Fruit fly (Drosophila melanogaster) whole organism, embryonic: ENCODE results near the gene Hap40.

ENCODE experiments used
- CG10366 ChIP-seq: fragments of 200-800 bp; sonication (Bioruptor generic); IDR thresholded peaks from 2 replicates; pipeline ENCODE4 v1.3.6; 2022; ENCODE audit warnings: missing biosample characterization, missing genetic modification characterization
- CG10565 ChIP-seq: fragments of 200-800 bp; sonication (Bioruptor generic); optimal IDR thresholded peaks from 3 replicates; lab custom pipeline; 2016; ENCODE audit warnings: missing biosample characterization, mild to moderate bottlenecking, missing genetic modification characterization
- CG12659 ChIP-seq: fragments of 200-800 bp; sonication (Bioruptor generic); optimal IDR thresholded peaks from 3 replicates; lab custom pipeline; 2017; ENCODE audit warnings: mild to moderate bottlenecking, missing biosample characterization, missing genetic modification reagents, missing genetic modification characterization
- CG12744 ChIP-seq: fragments of 200-800 bp; sonication (Bioruptor generic); optimal IDR thresholded peaks from 2 replicates; lab custom pipeline; 2016; ENCODE audit warnings: missing biosample characterization, missing genetic modification characterization
- CG13775 ChIP-seq: fragments of 200-800 bp; sonication (Bioruptor generic); optimal IDR thresholded peaks from 3 replicates; lab custom pipeline; 2017; ENCODE audit warnings: missing biosample characterization, mild to moderate bottlenecking, missing genetic modification characterization
- CG15011 ChIP-seq: fragments of 200-800 bp; sonication (Bioruptor generic); optimal IDR thresholded peaks from 3 replicates; lab custom pipeline; 2018; ENCODE audit warnings: missing biosample characterization, mild to moderate bottlenecking, missing genetic modification characterization
- CG1647 ChIP-seq: fragments of 200-800 bp; sonication (Bioruptor generic); optimal IDR thresholded peaks from 3 replicates; lab custom pipeline; 2016; ENCODE audit warnings: missing biosample characterization, missing genetic modification characterization
- CG16813 ChIP-seq: fragments of 200-800 bp; sonication (Bioruptor generic); IDR thresholded peaks from 3 replicates; pipeline ENCODE4 v1.3.6; 2022; ENCODE audit warnings: missing biosample characterization, missing genetic modification characterization; ENCODE audit not compliant: partially characterized antibody
- CG18011 ChIP-seq: fragments of 200-800 bp; sonication (Bioruptor generic); optimal IDR thresholded peaks from 2 replicates; lab custom pipeline; 2017; ENCODE audit warnings: missing biosample characterization, missing genetic modification characterization, mild to moderate bottlenecking, moderate library complexity, missing genotype
- CG2678 ChIP-seq: fragments of 200-800 bp; sonication (Bioruptor generic); optimal IDR thresholded peaks from 3 replicates; lab custom pipeline; 2019; ENCODE audit warnings: missing biosample characterization, mild to moderate bottlenecking, missing genetic modification characterization, moderate library complexity
- CG30403 ChIP-seq: fragments of 200-800 bp; sonication (Bioruptor generic); optimal IDR thresholded peaks from 3 replicates; lab custom pipeline; 2016; ENCODE audit warnings: missing biosample characterization, missing genetic modification characterization
- CG31365 ChIP-seq: fragments of 200-800 bp; sonication (Bioruptor generic); optimal IDR thresholded peaks from 2 replicates; lab custom pipeline; 2018; ENCODE audit warnings: missing biosample characterization, mild to moderate bottlenecking, missing genetic modification characterization
- CG32767 ChIP-seq: fragments of 200-800 bp; sonication (Bioruptor generic); IDR thresholded peaks from 2 replicates; pipeline ENCODE4 v1.3.6; 2022; ENCODE audit warnings: missing biosample characterization, missing genetic modification characterization
- CG32772 ChIP-seq: fragments of 200-800 bp; sonication (Bioruptor generic); IDR thresholded peaks from 2 replicates; pipeline ENCODE4 v1.3.6; 2022; ENCODE audit warnings: missing biosample characterization, missing genetic modification characterization
- CG5245 ChIP-seq: fragments of 200-800 bp; sonication (Bioruptor generic); optimal IDR thresholded peaks from 3 replicates; lab custom pipeline; 2016; ENCODE audit warnings: missing biosample characterization, missing genetic modification characterization
- CG6689 ChIP-seq: fragments of 200-800 bp; sonication (Bioruptor generic); IDR thresholded peaks from 2 replicates; pipeline ENCODE4 v1.3.6; 2022; ENCODE audit warnings: missing biosample characterization, missing genetic modification characterization
- CG7745 ChIP-seq: fragments of 200-800 bp; sonication (Bioruptor generic); optimal IDR thresholded peaks from 2 replicates; lab custom pipeline; 2018; ENCODE audit warnings: missing biosample characterization, mild to moderate bottlenecking, missing genetic modification characterization, moderate library complexity
- CG8290 ChIP-seq, 3 experiments: fragments of 200-800 bp; sonication (Bioruptor generic); optimal IDR thresholded peaks; 2 replicates each; lab custom pipeline; 2016 to 2019; ENCODE audit warnings: missing biosample characterization in 3 of 3, missing genetic modification characterization in 3 of 3, mild to moderate bottlenecking in 2 of 3, moderate library complexity in 1 of 3
- CG8359 ChIP-seq: fragments of 200-800 bp; sonication (Bioruptor generic); optimal IDR thresholded peaks from 2 replicates; lab custom pipeline; 2017; ENCODE audit warnings: missing biosample characterization, mild to moderate bottlenecking, missing genetic modification characterization, borderline replicate concordance
- CG9215 ChIP-seq: fragments of 200-800 bp; sonication (Bioruptor generic); IDR thresholded peaks from 2 replicates; pipeline ENCODE4 v1.3.6; 2022; ENCODE audit warnings: missing biosample characterization, missing genetic modification characterization
- CHES-1-like ChIP-seq: fragments of 200-800 bp; sonication (Bioruptor generic); optimal IDR thresholded peaks from 2 replicates; lab custom pipeline; 2016; ENCODE audit warnings: missing biosample characterization, missing genetic modification characterization
- Dip3 ChIP-seq: fragments of 200-800 bp; sonication (Bioruptor generic); optimal IDR thresholded peaks from 3 replicates; lab custom pipeline; 2016; ENCODE audit warnings: missing biosample characterization, missing genetic modification characterization
- Doc3 ChIP-seq: fragments of 200-800 bp; sonication (Bioruptor generic); IDR thresholded peaks from 3 replicates; pipeline ENCODE4 v1.3.6; 2022; ENCODE audit warnings: missing biosample characterization, missing genetic modification characterization; ENCODE audit not compliant: partially characterized antibody
- E2f1 ChIP-seq: fragments of 200-800 bp; sonication (Bioruptor generic); IDR thresholded peaks from 2 replicates; pipeline ENCODE4 v1.3.6; 2022; ENCODE audit warnings: missing biosample characterization, missing genetic modification characterization
- Hand ChIP-seq: fragments of 200-800 bp; sonication (Bioruptor generic); optimal IDR thresholded peaks from 2 replicates; lab custom pipeline; 2017; ENCODE audit warnings: mild to moderate bottlenecking, missing biosample characterization, missing genetic modification reagents, missing genetic modification characterization
- Hsf ChIP-seq: fragments of 200-800 bp; sonication (Bioruptor generic); optimal IDR thresholded peaks from 3 replicates; lab custom pipeline; 2016; ENCODE audit warnings: missing biosample characterization, missing genetic modification characterization
- Mad ChIP-seq: fragments of 200-800 bp; sonication (Bioruptor generic); optimal IDR thresholded peaks from 2 replicates; lab custom pipeline; 2016; ENCODE audit warnings: missing biosample characterization, missing genetic modification characterization
- Med ChIP-seq: fragments of 200-800 bp; sonication (Bioruptor generic); peaks from one replicate; lab custom pipeline; 2016; ENCODE audit warnings: missing biosample characterization, missing genetic modification characterization, mild to moderate bottlenecking, inconsistent platforms, moderate library complexity
- Mrtf ChIP-seq: fragments of 200-800 bp; sonication (Bioruptor generic); IDR thresholded peaks from 3 replicates; pipeline ENCODE4 v1.3.6; 2022; ENCODE audit warnings: missing biosample characterization, missing genetic modification characterization
- Neu2 ChIP-seq: fragments of 200-800 bp; sonication (Bioruptor generic); optimal IDR thresholded peaks from 3 replicates; lab custom pipeline; 2016; ENCODE audit warnings: missing biosample characterization, missing genetic modification characterization, borderline replicate concordance
- Side ChIP-seq: fragments of 200-800 bp; sonication (Bioruptor generic); optimal IDR thresholded peaks from 2 replicates; lab custom pipeline; 2016; ENCODE audit warnings: missing biosample characterization, missing genetic modification characterization
- Sox100B ChIP-seq: fragments of 200-800 bp; sonication (Bioruptor generic); optimal IDR thresholded peaks from 3 replicates; lab custom pipeline; 2018; ENCODE audit warnings: missing biosample characterization, mild to moderate bottlenecking, missing genetic modification characterization
- ash1 ChIP-seq: fragments of 200-800 bp; sonication (Bioruptor generic); optimal IDR thresholded peaks from 2 replicates; lab custom pipeline; 2018; ENCODE audit warnings: missing biosample characterization, mild to moderate bottlenecking, missing genetic modification characterization
- br ChIP-seq: fragments of >200 bp; optimal IDR thresholded peaks from 2 replicates; lab custom pipeline; 2017
- cas ChIP-seq: fragments of 200-800 bp; sonication (Bioruptor generic); IDR thresholded peaks from 2 replicates; pipeline ENCODE4 v1.3.6; 2022; ENCODE audit warnings: missing biosample characterization, missing genetic modification characterization
- dysf ChIP-seq: fragments of 200-800 bp; sonication (Bioruptor generic); IDR thresholded peaks from 3 replicates; pipeline ENCODE4 v1.3.6; 2022; ENCODE audit warnings: missing biosample characterization, missing genetic modification characterization
- hb ChIP-seq: fragments of 200-800 bp; sonication (Bioruptor generic); IDR thresholded peaks from 3 replicates; pipeline ENCODE4 v1.3.6; 2022; ENCODE audit warnings: missing biosample characterization, missing genetic modification characterization; ENCODE audit not compliant: partially characterized antibody
- hkb ChIP-seq, 2 experiments: fragments of 200-800 bp in 1 of 2; fragments of >200 bp in 1 of 2; sonication (Bioruptor generic) in 1 of 2; IDR thresholded peaks in 1 of 2; optimal IDR thresholded peaks in 1 of 2; 2 replicates each; pipeline versions ENCODE4 v1.3.6 to Lab custom; 2017 to 2022; ENCODE audit warnings: missing biosample characterization in 1 of 2, missing genetic modification characterization in 1 of 2
- lab ChIP-seq: fragments of 200-800 bp; sonication (Bioruptor generic); optimal IDR thresholded peaks from 3 replicates; lab custom pipeline; 2017; ENCODE audit warnings: missing biosample characterization, missing genetic modification characterization, mild to moderate bottlenecking, moderate library complexity, missing genetic modification reagents
- lmd ChIP-seq: fragments of 200-800 bp; sonication (Bioruptor generic); IDR thresholded peaks from 2 replicates; pipeline ENCODE4 v1.3.6; 2022; ENCODE audit warnings: missing biosample characterization, missing genetic modification characterization
- lola ChIP-seq, 3 experiments: fragments of >200 bp in 2 of 3; fragments of 200-800 bp in 1 of 3; sonication (Bioruptor generic) in 1 of 3; optimal IDR thresholded peaks; 2 replicates each; lab custom pipeline; 2017 to 2019; ENCODE audit warnings: missing biosample characterization in 3 of 3, missing genetic modification characterization in 3 of 3, mild to moderate bottlenecking in 1 of 3, moderate library complexity in 1 of 3
- luna ChIP-seq: fragments of 200-800 bp; sonication (Bioruptor generic); optimal IDR thresholded peaks from 2 replicates; lab custom pipeline; 2016; ENCODE audit warnings: missing biosample characterization, missing genetic modification characterization
- nom ChIP-seq: fragments of 200-800 bp; sonication (Bioruptor generic); optimal IDR thresholded peaks from 2 replicates; lab custom pipeline; 2017; ENCODE audit warnings: missing biosample characterization, missing genetic modification characterization, mild to moderate bottlenecking, moderate library complexity, missing genetic modification reagents
- pum ChIP-seq: fragments of 200-800 bp; sonication (Bioruptor generic); optimal IDR thresholded peaks from 2 replicates; lab custom pipeline; 2016; ENCODE audit warnings: missing biosample characterization, missing genetic modification characterization
- pzg ChIP-seq: fragments of 200-800 bp; sonication (Bioruptor generic); optimal IDR thresholded peaks from 3 replicates; lab custom pipeline; 2018; ENCODE audit warnings: missing biosample characterization, mild to moderate bottlenecking, missing genetic modification characterization, moderate library complexity
- scrt ChIP-seq: fragments of 200-800 bp; sonication (Bioruptor generic); optimal IDR thresholded peaks from 2 replicates; lab custom pipeline; 2018; ENCODE audit warnings: missing biosample characterization, mild to moderate bottlenecking, missing genetic modification characterization, moderate library complexity
- shn ChIP-seq: fragments of 200-800 bp; sonication (Bioruptor generic); optimal IDR thresholded peaks from 3 replicates; lab custom pipeline; 2016; ENCODE audit warnings: missing biosample characterization, missing genetic modification characterization
- zfh1 ChIP-seq: fragments of 200-800 bp; sonication (Bioruptor generic); IDR thresholded peaks from 3 replicates; pipeline ENCODE4 v1.3.6; 2022; ENCODE audit warnings: missing biosample characterization, missing genetic modification characterization

Hap40 gene

DNA sequence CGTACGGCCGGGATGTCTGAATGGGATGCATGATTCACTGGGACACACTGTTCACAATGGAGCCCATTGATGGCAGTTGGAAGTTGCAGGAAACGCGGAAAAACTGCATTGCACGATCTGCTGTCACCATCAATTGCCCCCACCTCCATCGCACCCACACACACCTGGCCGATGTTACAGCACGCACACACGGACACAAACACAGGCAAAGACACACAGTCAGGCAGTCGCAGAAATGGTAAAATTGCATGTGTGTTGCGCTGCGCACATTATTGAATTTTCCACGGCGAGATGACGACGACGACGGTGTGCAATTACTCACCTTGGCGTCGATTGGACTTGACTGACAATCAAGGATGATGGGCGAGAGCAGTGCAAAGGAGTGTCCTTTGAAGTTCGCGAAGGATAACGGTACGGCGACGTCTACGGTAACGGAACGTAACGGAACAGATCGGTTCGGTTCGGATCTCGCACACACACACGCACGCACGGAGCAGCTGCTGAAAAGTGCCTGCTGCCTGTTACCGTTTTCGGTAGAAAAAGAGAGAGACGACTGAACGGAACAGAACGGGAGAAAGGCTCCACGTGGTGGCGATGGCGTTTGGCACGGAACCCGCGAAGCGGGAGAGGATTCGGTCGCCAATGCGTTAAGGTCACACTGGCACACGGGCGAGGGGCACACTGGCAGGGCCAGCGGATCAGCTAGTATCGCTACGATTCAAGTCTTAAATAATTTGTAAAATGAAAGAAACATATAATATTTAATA lies 6.2 kb downstream of the Hap40 start, which contains the start of the genes CG9281 and CG15601 (continued):
- TF ChIP-seq CG16813 (GFP tag; lab: Robert Waterston, UW) (peak; percentile 35; the same call in 1 of the 3 replicates), CG12744 (GFP tag; lab: Kevin White, UChicago) (no peak), hb (no peak), CG8290 (GFP tag; optimal IDR thresholded peaks at IDR 0.05; lab: Kevin White, UChicago) (no peak), CG8290 (tag; optimal IDR thresholded peaks at IDR 0.05; lab: Kevin White, UChicago) (peak in 1 of 2 experiments; percentile 59), pum (GFP tag; lab: Kevin White, UChicago) (no peak), Side (GFP tag; lab: Kevin White, UChicago) (no peak), Dip3 (GFP tag; lab: Kevin White, UChicago) (no peak), Hsf (GFP tag; lab: Kevin White, UChicago) (no peak), Hand (GFP tag; lab: Kevin White, UChicago) (no peak), br (lab: Kevin White, UChicago) (no peak), CG5245 (GFP tag; lab: Kevin White, UChicago) (no peak), E2f1 (GFP tag; lab: Robert Waterston, UW) (peak; percentile 43; the same call in 1 of the 2 replicates), lab (GFP tag; lab: Kevin White, UChicago) (no peak), CG32772 (no peak), nom (GFP tag; lab: Kevin White, UChicago) (no peak), CG6689 (no peak), Med (GFP tag; lab: Kevin White, UChicago) (peak; percentile 80), ash1 (GFP tag; lab: Kevin White, UChicago) (no peak), CG7745 (tag; lab: Kevin White, UChicago) (no peak), cas (GFP tag; lab: Robert Waterston, UW) (no peak), Mrtf (GFP tag; lab: Robert Waterston, UW) (no peak), Mad (GFP tag; lab: Kevin White, UChicago) (no peak), CG9215 (GFP tag; lab: Robert Waterston, UW) (no peak), CG13775 (GFP tag; lab: Kevin White, UChicago) (no peak), pzg (GFP tag; lab: Kevin White, UChicago) (peak; percentile 70), CG31365 (tag; lab: Kevin White, UChicago) (no peak), CG2678 (tag; lab: Kevin White, UChicago) (no peak), CG32767 (no peak), dysf (GFP tag; lab: Robert Waterston, UW) (peak; percentile 32; the same call in 1 of the 3 replicates), CG30403 (GFP tag; lab: Kevin White, UChicago) (no peak), shn (no peak), zfh1 (GFP tag; lab: Robert Waterston, UW) (peak; percentile 47; the same call in 1 of the 3 replicates), CG10565 (no peak), luna (no peak), CG15011 (no peak), scrt (GFP tag; lab: Kevin White, UChicago) (no peak), CG12659 (peak; percentile 54), CG1647 (GFP tag; lab: Kevin White, UChicago) (no peak), CG8359 (no peak), CHES-1-like (GFP tag; lab: Kevin White, UChicago) (no peak), hkb (optimal IDR thresholded peaks at IDR 0.05; lab: Kevin White, UChicago) (no peak), hkb (GFP tag; IDR thresholded peaks at IDR 0.05; lab: Robert Waterston, UW) (no peak), Sox100B (no peak), CG18011 (GFP tag; lab: Kevin White, UChicago) (no peak), Neu2 (GFP tag; lab: Kevin White, UChicago) (no peak), Doc3 (GFP tag; lab: Robert Waterston, UW) (no peak), lola (GFP tag; optimal IDR thresholded peaks at IDR 0.05; lab: Kevin White, UChicago) (no peak), CG10366 (GFP tag; lab: Robert Waterston, UW) (no peak), lmd (no peak)
